Fruit fly (Drosophila melanogaster): Measurements from ENCODE around the gene CG46306.
A peak's percentile ranks its signal among the peaks of the same experiment; 100 is the strongest.

The CG46306 gene

dm6 chrX:16782175-16782916, 53.0 kb downstream of the CG46306 start (continued):
- no peak for TF ChIP-seq oc (tag; optimal IDR thresholded peaks at IDR 0.05)
- peak; percentile 23 for TF ChIP-seq pum (GFP tag; optimal IDR thresholded peaks at IDR 0.05)
- no peak for TF ChIP-seq D (optimal IDR thresholded peaks at IDR 0.05)
- peak; percentile 35 for TF ChIP-seq D (GFP tag; optimal IDR thresholded peaks at IDR 0.05)
- 0 out of 3 replicates have a peak, but pooled peaks have one; percentile 19 for TF ChIP-seq CG11560 (tag; IDR thresholded peaks at IDR 0.05)
- TF ChIP-seq twi (tag; optimal IDR thresholded peaks at IDR 0.05): no peak
- TF ChIP-seq HLH3B (GFP tag; IDR thresholded peaks at IDR 0.05): peak; percentile 43; the same call in 1 of the 2 replicates
- no peak for TF ChIP-seq CG9797 (GFP tag; optimal IDR thresholded peaks at IDR 0.05)
- peak; percentile 63 for TF ChIP-seq unpg (GFP tag; optimal IDR thresholded peaks at IDR 0.05)
- TF ChIP-seq Ets65A (GFP tag): peak; percentile 76
- TF ChIP-seq run (tag; optimal IDR thresholded peaks at IDR 0.05): peak; percentile 37
- no peak for TF ChIP-seq en (GFP tag; optimal IDR thresholded peaks at IDR 0.05)
- TF ChIP-seq sc (optimal IDR thresholded peaks at IDR 0.05): no peak
- peak; percentile 10 for TF ChIP-seq sc (GFP tag; optimal IDR thresholded peaks at IDR 0.05)
- no peak for TF ChIP-seq Stat92E (GFP tag; optimal IDR thresholded peaks at IDR 0.05)
- TF ChIP-seq vnd (GFP tag; IDR thresholded peaks at IDR 0.05; ENCODE audit: partially characterized antibody): no peak
- peak; percentile 10 for TF ChIP-seq gcm2 (GFP tag; optimal IDR thresholded peaks at IDR 0.05)
- no peak for TF ChIP-seq Nf-YA (GFP tag; IDR thresholded peaks at IDR 0.05)
- TF ChIP-seq Usf (GFP tag; optimal IDR thresholded peaks at IDR 0.05): no peak
- TF ChIP-seq pb (GFP tag; optimal IDR thresholded peaks at IDR 0.05): no peak
- peak; percentile 9 for TF ChIP-seq dm (GFP tag; optimal IDR thresholded peaks at IDR 0.05)
- TF ChIP-seq Oli (tag; optimal IDR thresholded peaks at IDR 0.05): peak; percentile 53
- peak; percentile 32 for TF ChIP-seq CG17385 (GFP tag; optimal IDR thresholded peaks at IDR 0.05)
- TF ChIP-seq CG13287 (GFP tag; IDR thresholded peaks at IDR 0.05; ENCODE audit: partially characterized antibody): 0 out of 2 replicates have a peak, but pooled peaks have one; percentile 20
- 0 out of 2 replicates have a peak, but pooled peaks have one; percentile 15 for TF ChIP-seq cas (GFP tag; IDR thresholded peaks at IDR 0.05)
- peak; percentile 48 for TF ChIP-seq ap (GFP tag; IDR thresholded peaks at IDR 0.05)
- TF ChIP-seq ara (GFP tag; IDR thresholded peaks at IDR 0.05): peak; percentile 38; the same call in 1 of the 2 replicates
- peak; percentile 11 for TF ChIP-seq org-1 (GFP tag; optimal IDR thresholded peaks at IDR 0.05)
- peak in 1 of 2 experiments; percentile 3 for TF ChIP-seq crp (GFP tag; optimal IDR thresholded peaks at IDR 0.05)
- no peak for TF ChIP-seq bigmax (GFP tag; optimal IDR thresholded peaks at IDR 0.05)
- peak in 1 of 2 experiments; percentile 62 for TF ChIP-seq bsh (GFP tag; optimal IDR thresholded peaks at IDR 0.05)
- peak; percentile 44 for TF ChIP-seq CG15514 (GFP tag; optimal IDR thresholded peaks at IDR 0.05)
- no peak for TF ChIP-seq NC2β (GFP tag; optimal IDR thresholded peaks at IDR 0.05)
- TF ChIP-seq Fer3 (tag; optimal IDR thresholded peaks at IDR 0.05): peak; percentile 26
- TF ChIP-seq CG2120 (GFP tag; optimal IDR thresholded peaks at IDR 0.05): peak; percentile 60
- peak; percentile 31 for TF ChIP-seq odd (GFP tag; optimal IDR thresholded peaks at IDR 0.05)
- peak; percentile 62; the same call in 1 of the 2 replicates for TF ChIP-seq slbo (GFP tag; IDR thresholded peaks at IDR 0.05)
- TF ChIP-seq bab2 (GFP tag; optimal IDR thresholded peaks at IDR 0.05): no peak
- TF ChIP-seq Camta (GFP tag; optimal IDR thresholded peaks at IDR 0.05): peak; percentile 19
- TF ChIP-seq CG12104 (GFP tag; optimal IDR thresholded peaks at IDR 0.05): peak; percentile 29
- peak; percentile 52; the same call in 1 of the 2 replicates for TF ChIP-seq Rx (GFP tag; IDR thresholded peaks at IDR 0.05)
- TF ChIP-seq Dek (tag; optimal IDR thresholded peaks at IDR 0.05): no peak
- TF ChIP-seq CG11093 (GFP tag; IDR thresholded peaks at IDR 0.05): peak; percentile 43; the same call in 1 of the 3 replicates
- TF ChIP-seq CG3407 (GFP tag; optimal IDR thresholded peaks at IDR 0.05): no peak
- no peak for TF ChIP-seq h (optimal IDR thresholded peaks at IDR 0.05)
- TF ChIP-seq esg (GFP tag; conservative IDR thresholded peaks at IDR 0.05): peak; percentile 35
- peak; percentile 26 for TF ChIP-seq CG4854 (GFP tag; optimal IDR thresholded peaks at IDR 0.05)
- peak; percentile 7 for TF ChIP-seq CG16815 (GFP tag; optimal IDR thresholded peaks at IDR 0.05)
- peak; percentile 53 for TF ChIP-seq pnt (GFP tag; optimal IDR thresholded peaks at IDR 0.05)

Measured in whole organism, embryonic.